Fruit fly (Drosophila melanogaster) whole organism, embryonic: ENCODE measurements around the gene CG7101.

Experiments
- ATbp ChIP-seq: fragments of 200-800 bp; sonication (Bioruptor generic); optimal IDR thresholded peaks from 2 replicates; lab custom pipeline; 2017; ENCODE audit warnings: missing biosample characterization, mild to moderate bottlenecking, missing genetic modification characterization, missing genetic modification reagents
- Atf3 ChIP-seq: fragments of 200-800 bp; sonication (Bioruptor generic); optimal IDR thresholded peaks from 3 replicates; lab custom pipeline; 2016; ENCODE audit warnings: missing biosample characterization, missing genetic modification characterization
- Bteb2 ChIP-seq: fragments of 200-800 bp; sonication (Bioruptor generic); optimal IDR thresholded peaks from 2 replicates; lab custom pipeline; 2016; ENCODE audit warnings: missing biosample characterization, missing genetic modification characterization
- C15 ChIP-seq: fragments of 200-800 bp; sonication (Bioruptor generic); IDR thresholded peaks from 3 replicates; pipeline ENCODE4 v1.3.6; 2022; ENCODE audit warnings: missing biosample characterization, missing genetic modification characterization
- CG10147 ChIP-seq: fragments of 200-800 bp; sonication (Bioruptor generic); optimal IDR thresholded peaks from 2 replicates; lab custom pipeline; 2019; ENCODE audit warnings: missing biosample characterization, mild to moderate bottlenecking, missing genetic modification characterization, moderate library complexity
- CG10267 ChIP-seq: fragments of 200-800 bp; sonication (Bioruptor generic); optimal IDR thresholded peaks from 2 replicates; lab custom pipeline; 2018; ENCODE audit warnings: missing biosample characterization, mild to moderate bottlenecking, missing genetic modification characterization, moderate library complexity
- CG11504 ChIP-seq: fragments of 200-800 bp; sonication (Bioruptor generic); optimal IDR thresholded peaks from 3 replicates; lab custom pipeline; 2019; ENCODE audit warnings: missing biosample characterization, mild to moderate bottlenecking, missing genetic modification characterization, moderate library complexity
- CG11560 ChIP-seq: fragments of 200-800 bp; sonication (Bioruptor generic); IDR thresholded peaks from 3 replicates; pipeline ENCODE4 v1.3.6; 2022; ENCODE audit warnings: missing biosample characterization, missing genetic modification characterization
- CG12744 ChIP-seq: fragments of 200-800 bp; sonication (Bioruptor generic); optimal IDR thresholded peaks from 2 replicates; lab custom pipeline; 2016; ENCODE audit warnings: missing biosample characterization, missing genetic modification characterization
- CG12769 ChIP-seq: fragments of 200-800 bp; sonication (Bioruptor generic); optimal IDR thresholded peaks from 2 replicates; lab custom pipeline; 2019; ENCODE audit warnings: missing biosample characterization, mild to moderate bottlenecking, missing genetic modification characterization, moderate library complexity
- CG16813 ChIP-seq: fragments of 200-800 bp; sonication (Bioruptor generic); IDR thresholded peaks from 3 replicates; pipeline ENCODE4 v1.3.6; 2022; ENCODE audit warnings: missing biosample characterization, missing genetic modification characterization; ENCODE audit not compliant: partially characterized antibody
- CG17802 ChIP-seq: fragments of 200-800 bp; sonication (Bioruptor generic); optimal IDR thresholded peaks from 2 replicates; lab custom pipeline; 2018; ENCODE audit warnings: missing biosample characterization, mild to moderate bottlenecking, missing genetic modification characterization, moderate library complexity
- CG18011 ChIP-seq: fragments of 200-800 bp; sonication (Bioruptor generic); optimal IDR thresholded peaks from 2 replicates; lab custom pipeline; 2017; ENCODE audit warnings: missing biosample characterization, missing genetic modification characterization, mild to moderate bottlenecking, moderate library complexity, missing genotype
- CG18764 ChIP-seq: fragments of 200-800 bp; sonication (Bioruptor generic); optimal IDR thresholded peaks from 3 replicates; lab custom pipeline; 2016; ENCODE audit warnings: missing biosample characterization, missing genetic modification characterization
- CG2202 ChIP-seq: fragments of 200-800 bp; sonication (Bioruptor generic); optimal IDR thresholded peaks from 2 replicates; lab custom pipeline; 2018; ENCODE audit warnings: missing biosample characterization, mild to moderate bottlenecking, missing genetic modification characterization
- CG30403 ChIP-seq: fragments of 200-800 bp; sonication (Bioruptor generic); optimal IDR thresholded peaks from 3 replicates; lab custom pipeline; 2016; ENCODE audit warnings: missing biosample characterization, missing genetic modification characterization
- CG32772 ChIP-seq: fragments of 200-800 bp; sonication (Bioruptor generic); IDR thresholded peaks from 2 replicates; pipeline ENCODE4 v1.3.6; 2022; ENCODE audit warnings: missing biosample characterization, missing genetic modification characterization
- CG4282 ChIP-seq: fragments of 200-800 bp; sonication (Bioruptor generic); optimal IDR thresholded peaks from 2 replicates; lab custom pipeline; 2016; ENCODE audit warnings: missing biosample characterization, missing genetic modification characterization
- CG4424 ChIP-seq: fragments of 200-800 bp; sonication (Bioruptor generic); optimal IDR thresholded peaks from 3 replicates; lab custom pipeline; 2016; ENCODE audit warnings: missing biosample characterization, missing genetic modification characterization
- CG7372 ChIP-seq: fragments of 200-800 bp; sonication (Bioruptor generic); IDR thresholded peaks from 2 replicates; pipeline ENCODE4 v1.3.6; 2022; ENCODE audit warnings: missing biosample characterization, missing genetic modification characterization
- CG7556 ChIP-seq: fragments of 200-800 bp; sonication (Bioruptor generic); optimal IDR thresholded peaks from 2 replicates; lab custom pipeline; 2017; ENCODE audit warnings: missing biosample characterization, mild to moderate bottlenecking, missing genetic modification characterization
- CG8281 ChIP-seq: fragments of 200-800 bp; sonication (Bioruptor generic); optimal IDR thresholded peaks from 2 replicates; lab custom pipeline; 2018; ENCODE audit warnings: missing biosample characterization, mild to moderate bottlenecking, missing genetic modification characterization, moderate library complexity
- CG8359 ChIP-seq: fragments of 200-800 bp; sonication (Bioruptor generic); optimal IDR thresholded peaks from 2 replicates; lab custom pipeline; 2017; ENCODE audit warnings: missing biosample characterization, mild to moderate bottlenecking, missing genetic modification characterization, borderline replicate concordance
- CG8478 ChIP-seq: fragments of >200 bp; optimal IDR thresholded peaks from 2 replicates; lab custom pipeline; 2018
- CG9727 ChIP-seq: fragments of 200-800 bp; sonication (Bioruptor generic); optimal IDR thresholded peaks from 3 replicates; lab custom pipeline; 2017; ENCODE audit warnings: missing biosample characterization, mild to moderate bottlenecking, missing genetic modification characterization
- CG9932 ChIP-seq: fragments of 200-800 bp; sonication (Bioruptor generic); IDR thresholded peaks from 2 replicates; pipeline ENCODE4 v1.3.6; 2022; ENCODE audit warnings: missing biosample characterization, missing genetic modification characterization
- Dref ChIP-seq: fragments of 200-800 bp; sonication (Bioruptor generic); IDR thresholded peaks from 2 replicates; pipeline ENCODE4 v1.3.6; 2022; ENCODE audit warnings: missing biosample characterization, missing genetic modification characterization
- Hr3 ChIP-seq: fragments of 200-800 bp; sonication (Bioruptor generic); optimal IDR thresholded peaks from 3 replicates; lab custom pipeline; 2016; ENCODE audit warnings: missing biosample characterization, missing genetic modification characterization
- Nf-YB ChIP-seq: fragments of 200-800 bp; sonication (Bioruptor generic); optimal IDR thresholded peaks from 3 replicates; lab custom pipeline; 2019; ENCODE audit warnings: missing biosample characterization, mild to moderate bottlenecking, missing genetic modification characterization, moderate library complexity
- Oaz ChIP-seq: fragments of 200-800 bp; sonication (Bioruptor generic); IDR thresholded peaks from 2 replicates; pipeline ENCODE4 v1.3.6; 2022; ENCODE audit warnings: missing biosample characterization, missing genetic modification characterization
- Xbp1 ChIP-seq: fragments of 200-800 bp; sonication (Bioruptor generic); optimal IDR thresholded peaks from 3 replicates; lab custom pipeline; 2016; ENCODE audit warnings: missing biosample characterization, mild to moderate bottlenecking, missing genetic modification characterization
- ato ChIP-seq: fragments of 200-800 bp; sonication (Bioruptor generic); IDR thresholded peaks from 2 replicates; pipeline ENCODE4 v1.3.6; 2022; ENCODE audit warnings: missing biosample characterization, missing genetic modification characterization; ENCODE audit not compliant: partially characterized antibody
- chinmo ChIP-seq: fragments of 200-800 bp; sonication (Bioruptor generic); IDR thresholded peaks from 4 replicates; pipeline ENCODE4 v1.3.6; 2022; ENCODE audit warnings: missing biosample characterization, missing genetic modification characterization; ENCODE audit not compliant: partially characterized antibody
- dpn ChIP-seq, 2 experiments: fragments of 200-800 bp; sonication (Bioruptor generic); optimal IDR thresholded peaks; 3 replicates each; lab custom pipeline; 2016; ENCODE audit warnings: missing biosample characterization in 2 of 2, missing genetic modification characterization in 2 of 2
- en ChIP-seq: fragments of 200-800 bp; sonication (Bioruptor generic); optimal IDR thresholded peaks from 2 replicates; lab custom pipeline; 2016; ENCODE audit warnings: missing biosample characterization, missing genetic modification characterization
- grn ChIP-seq: fragments of 200-800 bp; sonication (Bioruptor generic); optimal IDR thresholded peaks from 3 replicates; lab custom pipeline; 2017; ENCODE audit warnings: missing biosample characterization, missing genetic modification characterization
- gro ChIP-seq: fragments of 200-800 bp; sonication (Bioruptor generic); optimal IDR thresholded peaks from 2 replicates; lab custom pipeline; 2016; ENCODE audit warnings: missing biosample characterization, missing genetic modification characterization
- hb ChIP-seq: fragments of 200-800 bp; sonication (Bioruptor generic); IDR thresholded peaks from 3 replicates; pipeline ENCODE4 v1.3.6; 2022; ENCODE audit warnings: missing biosample characterization, missing genetic modification characterization; ENCODE audit not compliant: partially characterized antibody
- ken ChIP-seq: fragments of 200-800 bp; sonication (Bioruptor generic); IDR thresholded peaks from 3 replicates; pipeline ENCODE4 v1.3.6; 2022; ENCODE audit warnings: missing biosample characterization, missing genetic modification characterization
- lola ChIP-seq, 3 experiments: fragments of >200 bp in 2 of 3; fragments of 200-800 bp in 1 of 3; sonication (Bioruptor generic) in 1 of 3; optimal IDR thresholded peaks; 2 replicates each; lab custom pipeline; 2017 to 2019; ENCODE audit warnings: missing biosample characterization in 3 of 3, missing genetic modification characterization in 3 of 3, mild to moderate bottlenecking in 1 of 3, moderate library complexity in 1 of 3
- nerfin-2 ChIP-seq: fragments of 200-800 bp; sonication (Bioruptor generic); IDR thresholded peaks from 2 replicates; pipeline ENCODE4 v1.3.6; 2022; ENCODE audit warnings: missing biosample characterization, missing genetic modification characterization; ENCODE audit not compliant: partially characterized antibody
- oc ChIP-seq: fragments of 200-800 bp; sonication (Bioruptor generic); optimal IDR thresholded peaks from 2 replicates; lab custom pipeline; 2018; ENCODE audit warnings: missing biosample characterization, mild to moderate bottlenecking, missing genetic modification characterization, moderate library complexity
- shn ChIP-seq: fragments of 200-800 bp; sonication (Bioruptor generic); optimal IDR thresholded peaks from 3 replicates; lab custom pipeline; 2016; ENCODE audit warnings: missing biosample characterization, missing genetic modification characterization
- sna ChIP-seq: fragments of 200-800 bp; sonication (Bioruptor generic); IDR thresholded peaks from 2 replicates; pipeline ENCODE4 v1.3.6; 2022; ENCODE audit warnings: missing biosample characterization, missing genetic modification characterization; ENCODE audit not compliant: partially characterized antibody
- ssp ChIP-seq: fragments of 200-800 bp; sonication (Bioruptor generic); IDR thresholded peaks from 2 replicates; pipeline ENCODE4 v1.3.6; 2022; ENCODE audit warnings: missing biosample characterization, missing genetic modification characterization
- tio ChIP-seq: fragments of 200-800 bp; sonication (Bioruptor generic); optimal IDR thresholded peaks from 2 replicates; lab custom pipeline; 2017; ENCODE audit warnings: missing biosample characterization, missing genetic modification characterization, inconsistent platforms
- unpg ChIP-seq: fragments of 200-800 bp; sonication (Bioruptor generic); optimal IDR thresholded peaks from 3 replicates; lab custom pipeline; 2018; ENCODE audit warnings: missing biosample characterization, mild to moderate bottlenecking, missing genetic modification characterization, moderate library complexity
- zen ChIP-seq: fragments of 200-800 bp; sonication (Bioruptor generic); optimal IDR thresholded peaks from 3 replicates; lab custom pipeline; 2018; ENCODE audit warnings: missing biosample characterization, mild to moderate bottlenecking, missing genetic modification characterization, moderate library complexity

The CG7101 gene

DNA sequence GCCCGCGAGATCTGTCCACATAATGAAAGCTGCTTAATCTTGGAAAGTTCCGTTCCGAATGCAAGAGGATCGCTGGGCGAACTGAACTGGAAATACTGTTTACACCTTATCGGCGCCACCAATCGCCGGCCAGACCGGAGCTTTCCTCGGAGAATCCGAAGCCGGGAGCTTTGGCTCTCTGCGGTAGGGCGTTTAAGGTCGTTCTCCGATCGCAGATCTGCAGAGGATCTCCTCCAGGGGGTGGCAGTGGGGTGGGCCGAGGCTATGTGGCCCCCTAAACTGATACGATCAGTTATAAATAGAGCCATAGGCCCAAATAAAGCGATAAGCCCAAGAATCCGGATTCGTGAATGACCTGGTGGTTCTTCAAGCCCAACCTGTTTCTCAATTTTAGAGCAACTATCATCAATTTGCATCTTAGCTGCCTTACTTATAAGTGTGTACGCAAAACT is 27.0 kb downstream of the CG7101 start, which contains the start of gene CG7322 (continued):
- TF ChIP-seq Nf-YB (GFP tag; lab: Kevin White, UChicago) (peak; percentile 74), grn (GFP tag; lab: Kevin White, UChicago) (peak; percentile 89), CG8281 (tag; lab: Kevin White, UChicago) (no peak), CG16813 (GFP tag; lab: Robert Waterston, UW) (0 out of 3 replicates have a peak, but pooled peaks have one; percentile 21)

DNA sequence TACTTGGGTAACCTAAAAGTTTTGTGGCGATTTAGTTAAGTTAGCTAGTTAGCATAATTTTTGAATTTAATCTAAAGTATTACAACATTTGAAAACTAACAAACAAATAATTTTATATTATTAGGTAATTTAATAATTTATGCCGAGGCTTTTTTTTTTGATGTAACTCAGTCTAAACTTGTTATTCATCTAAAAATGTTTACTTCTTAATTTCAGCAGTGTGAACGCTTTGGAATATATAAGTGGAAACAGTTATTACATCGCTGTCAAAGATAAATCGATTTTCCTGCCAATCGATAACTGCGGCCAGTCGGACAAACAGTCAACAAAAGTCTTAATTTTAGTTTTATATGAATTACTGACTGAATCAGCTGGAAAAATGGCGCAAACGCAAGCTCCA is 27.5 kb downstream of the CG7101 start, which contains the start of gene Usp39:
Usp39 (plus strand) TSS at position 288 of the 400 bp plus-strand sequence.
- TF ChIP-seq ATbp (GFP tag; lab: Kevin White, UChicago): no peak
- no peak for TF ChIP-seq Oaz
- TF ChIP-seq tio (GFP tag; lab: Kevin White, UChicago): no peak
- no peak for TF ChIP-seq Nf-YB (GFP tag; lab: Kevin White, UChicago)
- TF ChIP-seq CG8359 (GFP tag; lab: Kevin White, UChicago): no peak
- TF ChIP-seq CG32772 (GFP tag; lab: Robert Waterston, UW): no peak
- TF ChIP-seq Atf3 (GFP tag; lab: Kevin White, UChicago): no peak
- TF ChIP-seq en: no peak
- peak; percentile 50 for TF ChIP-seq CG30403 (GFP tag; lab: Kevin White, UChicago)
- TF ChIP-seq lola (GFP tag; optimal IDR thresholded peaks at IDR 0.05; lab: Kevin White, UChicago): peak in 1 of 3 experiments; percentile 8
- peak; percentile 27 for TF ChIP-seq zen (tag; lab: Kevin White, UChicago)
- no peak for TF ChIP-seq CG8478 (lab: Kevin White, UChicago)
- TF ChIP-seq hb (GFP tag; lab: Robert Waterston, UW): 0 out of 3 replicates have a peak, but pooled peaks have one; percentile 53
- no peak for TF ChIP-seq CG9727 (GFP tag; lab: Kevin White, UChicago)
- TF ChIP-seq CG4424 (GFP tag; lab: Kevin White, UChicago): no peak
- TF ChIP-seq gro (GFP tag; lab: Kevin White, UChicago): no peak
- TF ChIP-seq CG4282 (GFP tag; lab: Kevin White, UChicago): no peak
- peak; percentile 55 for TF ChIP-seq CG9932 (GFP tag; lab: Robert Waterston, UW)
- no peak for TF ChIP-seq CG12769 (tag; lab: Kevin White, UChicago)
- no peak for TF ChIP-seq CG10147
- TF ChIP-seq Bteb2 (GFP tag; lab: Kevin White, UChicago): no peak
- no peak for TF ChIP-seq chinmo (GFP tag; lab: Robert Waterston, UW)
- no peak for TF ChIP-seq CG7556 (GFP tag; lab: Kevin White, UChicago)
- peak; percentile 32 for TF ChIP-seq Hr3 (GFP tag; lab: Kevin White, UChicago)
- TF ChIP-seq nerfin-2 (GFP tag; lab: Robert Waterston, UW): no peak
- no peak for TF ChIP-seq CG18011 (GFP tag; lab: Kevin White, UChicago)
- peak; percentile 38 for TF ChIP-seq CG10267 (tag; lab: Kevin White, UChicago)
- TF ChIP-seq oc (tag; lab: Kevin White, UChicago): no peak
- peak; percentile 93 for TF ChIP-seq ssp (GFP tag; lab: Robert Waterston, UW)
- peak; percentile 33 for TF ChIP-seq unpg
- no peak for TF ChIP-seq CG12744 (GFP tag; lab: Kevin White, UChicago)
- TF ChIP-seq CG11504 (tag; lab: Kevin White, UChicago): no peak
- peak; percentile 26; the same call in 1 of the 3 replicates for TF ChIP-seq CG11560
- no peak for TF ChIP-seq CG18764
- 0 out of 2 replicates have a peak, but pooled peaks have one; percentile 27 for TF ChIP-seq sna (GFP tag; lab: Robert Waterston, UW)
- peak; percentile 92 for TF ChIP-seq CG17802
- no peak for TF ChIP-seq C15 (GFP tag; lab: Robert Waterston, UW)
- no peak for TF ChIP-seq shn (GFP tag; lab: Kevin White, UChicago)
- TF ChIP-seq Xbp1: peak; percentile 50
- TF ChIP-seq CG2202: no peak
- TF ChIP-seq ken (GFP tag; lab: Robert Waterston, UW): no peak
- TF ChIP-seq ato (GFP tag; lab: Robert Waterston, UW): peak; percentile 25; the same call in 1 of the 2 replicates
- no peak for TF ChIP-seq CG7372 (GFP tag; lab: Robert Waterston, UW)
- peak in 1 of 2 experiments; percentile 2 for TF ChIP-seq dpn (GFP tag; optimal IDR thresholded peaks at IDR 0.05; lab: Kevin White, UChicago)
- peak; percentile 80 for TF ChIP-seq Dref (GFP tag; lab: Robert Waterston, UW)
